Worm (Caenorhabditis elegans) whole organism, mixed stage, embryonic: ENCODE results near the gene sru-38.

Source experiments
- M03D4.4 ChIP-seq: sonication (generic microtip); optimal IDR thresholded peaks from 2 replicates; lab custom pipeline; 2017; ENCODE audit warnings: mild to moderate bottlenecking, missing genetic modification characterization, missing compliant biosample characterization
- bed-3 ChIP-seq: fragments of 200-800 bp; sonication (Bioruptor generic); optimal IDR thresholded peaks from 3 replicates; lab custom pipeline; 2018; ENCODE audit warnings: mild to moderate bottlenecking, missing genetic modification characterization, moderate library complexity, missing compliant biosample characterization
- blmp-1 ChIP-seq: fragments of 150-350 bp; optimal IDR thresholded peaks from 2 replicates; lab custom pipeline; 2014; ENCODE audit warnings: missing biosample characterization, missing genetic modification characterization
- ceh-39 ChIP-seq: fragments of 150-350 bp; optimal IDR thresholded peaks from 2 replicates; lab custom pipeline; 2014; ENCODE audit warnings: missing biosample characterization, missing genetic modification characterization
- ceh-83 ChIP-seq: fragments of 200-800 bp; sonication (Bioruptor generic); optimal IDR thresholded peaks from 2 replicates; lab custom pipeline; 2018; ENCODE audit warnings: mild to moderate bottlenecking, missing genetic modification characterization, missing compliant biosample characterization
- ces-1 ChIP-seq: fragments of 150-350 bp; optimal IDR thresholded peaks from 2 replicates; lab custom pipeline; 2014; ENCODE audit warnings: missing biosample characterization, missing genetic modification reagents, missing genetic modification characterization
- cnd-1 ChIP-seq: fragments of 200-800 bp; sonication (Bioruptor generic); optimal IDR thresholded peaks from 2 replicates; lab custom pipeline; 2018; ENCODE audit warnings: mild to moderate bottlenecking, missing genetic modification characterization, missing compliant biosample characterization
- drap-1 ChIP-seq: fragments of 200-800 bp; sonication (Bioruptor generic); optimal IDR thresholded peaks from 3 replicates; lab custom pipeline; 2018; ENCODE audit warnings: mild to moderate bottlenecking, missing genetic modification characterization, missing compliant biosample characterization
- elt-1 ChIP-seq: sonication (generic microtip); optimal IDR thresholded peaks from 2 replicates; lab custom pipeline; 2017; ENCODE audit warnings: missing genetic modification characterization, mild to moderate bottlenecking, missing compliant biosample characterization, antibody characterized with exemption, moderate library complexity, borderline replicate concordance; ENCODE audit not compliant: insufficient read depth
- flh-1 ChIP-seq: fragments of 200-800 bp; sonication (Bioruptor generic); optimal IDR thresholded peaks from 2 replicates; lab custom pipeline; 2018; ENCODE audit warnings: mild to moderate bottlenecking, missing genetic modification characterization, moderate library complexity, missing compliant biosample characterization
- ham-2 ChIP-seq: fragments of 200-800 bp; sonication (Bioruptor generic); optimal IDR thresholded peaks from 2 replicates; lab custom pipeline; 2018; ENCODE audit warnings: mild to moderate bottlenecking, missing genetic modification characterization, missing compliant biosample characterization
- hlh-1 ChIP-seq: fragments of 150-350 bp; optimal IDR thresholded peaks from 2 replicates; lab custom pipeline; 2014; ENCODE audit warnings: missing biosample characterization, missing genetic modification reagents, missing genetic modification characterization
- lin-13 ChIP-seq: fragments of 150-350 bp; optimal IDR thresholded peaks from 2 replicates; lab custom pipeline; 2014; ENCODE audit warnings: missing biosample characterization, missing genetic modification characterization
- lin-32 ChIP-seq: fragments of 200-800 bp; sonication (Bioruptor generic); optimal IDR thresholded peaks from 2 replicates; lab custom pipeline; 2018; ENCODE audit warnings: mild to moderate bottlenecking, missing genetic modification characterization, missing compliant biosample characterization
- lsy-2 ChIP-seq: fragments of 150-350 bp; optimal IDR thresholded peaks from 2 replicates; lab custom pipeline; 2014; ENCODE audit warnings: missing biosample characterization, missing genetic modification characterization
- mab-5 ChIP-seq: fragments of 150-350 bp; optimal IDR thresholded peaks from 2 replicates; lab custom pipeline; 2014; ENCODE audit warnings: missing biosample characterization, missing genetic modification characterization
- mep-1 ChIP-seq: fragments of 150-350 bp; optimal IDR thresholded peaks from 2 replicates; lab custom pipeline; 2017; ENCODE audit warnings: missing biosample characterization, missing genetic modification reagents, missing genetic modification characterization, inconsistent platforms
- mls-2 ChIP-seq: sonication (generic microtip); optimal IDR thresholded peaks from 2 replicates; lab custom pipeline; 2016; ENCODE audit warnings: mild to moderate bottlenecking, missing genetic modification characterization, moderate library complexity, missing compliant biosample characterization
- nhr-12 ChIP-seq: fragments of 150-350 bp; optimal IDR thresholded peaks from 2 replicates; lab custom pipeline; 2014; ENCODE audit warnings: missing biosample characterization, missing genetic modification characterization
- nhr-2 ChIP-seq: fragments of 150-350 bp; optimal IDR thresholded peaks from 2 replicates; lab custom pipeline; 2014; ENCODE audit warnings: missing biosample characterization, missing genetic modification characterization
- nhr-28 ChIP-seq: fragments of 150-350 bp; optimal IDR thresholded peaks from 2 replicates; lab custom pipeline; 2014; ENCODE audit warnings: missing biosample characterization, missing genetic modification characterization
- nhr-76 ChIP-seq: sonication (generic microtip); optimal IDR thresholded peaks from 2 replicates; lab custom pipeline; 2017; ENCODE audit warnings: missing biosample characterization, missing genetic modification characterization
- pha-4 ChIP-seq: fragments of 150-350 bp; optimal IDR thresholded peaks from 2 replicates; lab custom pipeline; 2018; ENCODE audit warnings: missing biosample characterization, missing genetic modification reagents, missing genetic modification characterization
- snpc-4 ChIP-seq: fragments of 150-350 bp; optimal IDR thresholded peaks from 2 replicates; lab custom pipeline; 2014; ENCODE audit warnings: missing biosample characterization, missing genetic modification characterization
- sptf-1 ChIP-seq: sonication (generic microtip); optimal IDR thresholded peaks from 2 replicates; lab custom pipeline; 2017; ENCODE audit warnings: mild to moderate bottlenecking, missing genetic modification characterization, moderate library complexity, missing compliant biosample characterization
- tbx-8 ChIP-seq: fragments of 200-800 bp; sonication (Bioruptor generic); optimal IDR thresholded peaks from 2 replicates; lab custom pipeline; 2018; ENCODE audit warnings: mild to moderate bottlenecking, missing genetic modification characterization, moderate library complexity, missing compliant biosample characterization
- unc-120 ChIP-seq: sonication (generic microtip); optimal IDR thresholded peaks from 2 replicates; lab custom pipeline; 2017; ENCODE audit warnings: missing genetic modification characterization, missing compliant biosample characterization; ENCODE audit not compliant: poor library complexity, severe bottlenecking
- unc-39 ChIP-seq: fragments of 150-350 bp; optimal IDR thresholded peaks from 2 replicates; lab custom pipeline; 2014; ENCODE audit warnings: missing biosample characterization, missing genetic modification characterization
- ztf-11 ChIP-seq: fragments of 150-350 bp; optimal IDR thresholded peaks from 2 replicates; lab custom pipeline; 2014; ENCODE audit warnings: missing biosample characterization, missing genetic modification characterization

sru-38 gene

DNA sequence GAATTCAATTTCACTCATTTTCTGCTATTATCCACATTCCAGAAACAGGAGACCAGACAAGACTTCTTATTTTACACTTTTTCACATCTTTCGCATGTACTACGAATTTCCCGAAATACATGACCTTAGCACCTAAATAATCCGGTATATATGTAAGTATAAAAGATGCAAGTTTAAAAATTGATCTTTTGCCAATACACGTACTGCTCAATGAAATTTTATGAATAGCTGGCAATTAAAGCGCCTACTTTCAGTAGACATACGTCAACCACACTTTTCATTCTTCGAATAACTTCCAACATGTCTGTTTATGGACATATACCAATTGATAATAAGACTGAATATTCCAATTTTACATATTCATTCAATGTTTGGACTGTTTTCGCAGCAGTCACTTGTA lies 32.7 kb downstream of the sru-38 start, which contains the start of gene sru-39:
Gene sru-39, plus strand, starts transcription at position 301 of the 400 bp plus-strand sequence.
- TF ChIP-seq ztf-11 (tag; lab: Kevin White, UChicago) (no peak), M03D4.4 (tag; lab: Kevin White, UChicago) (no peak), ceh-39 (tag; lab: Kevin White, UChicago) (no peak), tbx-8 (GFP tag; lab: Kevin White, UChicago) (no peak), blmp-1 (no peak), lsy-2 (tag; lab: Kevin White, UChicago) (no peak), unc-120 (no peak), flh-1 (GFP tag; lab: Kevin White, UChicago) (no peak), nhr-12 (tag; lab: Kevin White, UChicago) (no peak), elt-1 (tag; lab: Kevin White, UChicago) (no peak), ces-1 (no peak), unc-39 (tag; lab: Kevin White, UChicago) (no peak)
- TF ChIP-seq, all 35 proteins: peak for 0

DNA sequence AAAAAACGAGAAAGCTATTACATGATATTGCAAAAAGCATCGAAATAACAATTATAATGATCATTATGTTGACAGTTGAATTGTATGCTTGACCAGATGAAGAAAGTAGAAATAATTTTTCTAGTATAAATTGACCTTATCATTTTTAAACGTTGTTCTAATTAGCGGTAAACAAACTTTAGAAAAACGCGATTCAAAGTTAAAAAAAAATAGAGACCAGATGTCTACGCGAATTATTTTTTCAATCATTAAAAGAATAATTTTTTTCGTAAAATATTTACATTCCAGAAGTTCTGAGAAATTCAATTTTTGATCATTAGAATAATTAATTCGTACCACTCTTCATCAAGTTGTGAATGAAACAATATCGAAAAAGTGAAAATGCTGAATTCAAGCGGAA lies 33.9 kb downstream of the sru-38 start, which contains the start of gene F46B6.10:
Gene F46B6.10, minus strand, starts transcription at position 101 of the 400 bp plus-strand sequence.
- TF ChIP-seq nhr-2 (tag; lab: Kevin White, UChicago) (no peak), pha-4 (no peak), drap-1 (no peak), ces-1 (no peak), mep-1 (tag; lab: Kevin White, UChicago) (no peak), cnd-1 (tag; lab: Kevin White, UChicago) (no peak), blmp-1 (no peak)
- TF ChIP-seq, all 35 proteins: peak for 0

DNA sequence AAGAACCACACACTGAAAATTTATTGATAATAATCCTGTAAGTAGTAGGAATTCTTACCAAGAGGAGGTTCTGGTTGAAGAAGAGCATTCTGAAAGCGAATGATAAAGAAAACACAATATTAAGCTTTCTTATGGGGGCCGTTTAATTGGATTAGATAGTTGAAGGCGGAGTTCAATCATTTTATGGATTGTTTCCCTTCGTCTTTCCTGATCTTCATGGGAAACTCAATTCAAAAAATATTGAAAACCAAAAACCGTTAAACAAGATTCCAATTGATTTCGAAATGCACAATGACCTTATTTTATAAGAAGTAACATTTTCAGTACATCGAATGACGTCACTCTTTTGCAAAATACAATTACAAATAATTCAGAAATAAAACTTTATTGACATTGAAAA lies 36.8 kb downstream of the sru-38 start, which contains the start of gene F46B6.13:
Gene F46B6.13, minus strand, starts transcription at position 101 of the 400 bp plus-strand sequence.
- TF ChIP-seq ham-2 (GFP tag; lab: Kevin White, UChicago) (no peak), tbx-8 (GFP tag; lab: Kevin White, UChicago) (no peak), nhr-12 (tag; lab: Kevin White, UChicago) (no peak), flh-1 (GFP tag; lab: Kevin White, UChicago) (no peak), ceh-83 (GFP tag; lab: Kevin White, UChicago) (no peak), bed-3 (GFP tag; lab: Kevin White, UChicago) (no peak), unc-39 (tag; lab: Kevin White, UChicago) (no peak), mab-5 (no peak), M03D4.4 (tag; lab: Kevin White, UChicago) (no peak), mep-1 (tag; lab: Kevin White, UChicago) (no peak), mls-2 (tag; lab: Kevin White, UChicago) (no peak), hlh-1 (tag; lab: Kevin White, UChicago) (no peak), lin-32 (no peak), lin-13 (tag; lab: Kevin White, UChicago) (no peak), nhr-28 (tag; lab: Kevin White, UChicago) (no peak), ceh-39 (tag; lab: Kevin White, UChicago) (no peak), snpc-4 (tag; lab: Kevin White, UChicago) (no peak), cnd-1 (tag; lab: Kevin White, UChicago) (no peak), nhr-2 (tag; lab: Kevin White, UChicago) (no peak), unc-120 (no peak)

DNA sequence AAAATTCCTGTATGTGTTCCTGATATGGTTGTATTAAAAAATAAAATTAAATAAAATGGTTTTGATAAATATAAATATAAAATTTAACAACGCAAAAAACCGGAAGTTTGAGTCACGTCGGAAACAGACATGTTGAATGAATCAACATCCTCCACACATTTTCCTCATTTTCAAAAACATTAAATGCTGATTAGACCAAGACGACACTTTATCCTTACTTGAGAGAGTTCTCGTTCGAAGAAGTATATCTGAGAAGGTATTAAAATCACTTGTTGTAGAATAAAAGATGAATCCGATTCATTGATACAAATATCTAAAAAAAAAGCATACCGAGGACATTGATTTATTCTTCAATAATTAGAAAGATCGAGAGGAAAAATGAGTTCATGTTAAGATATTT lies 37.6 kb downstream of the sru-38 start:
- no peak for TF ChIP-seq lin-13 (tag; lab: Kevin White, UChicago)
- no peak for TF ChIP-seq nhr-76
- no peak for TF ChIP-seq ztf-11 (tag; lab: Kevin White, UChicago)
- no peak for TF ChIP-seq hlh-1 (tag; lab: Kevin White, UChicago)
- TF ChIP-seq sptf-1 = no peak
- no peak for TF ChIP-seq ham-2 (GFP tag; lab: Kevin White, UChicago)
- no peak for TF ChIP-seq nhr-12 (tag; lab: Kevin White, UChicago)
- TF ChIP-seq unc-39 (tag; lab: Kevin White, UChicago) = no peak
- no peak for TF ChIP-seq tbx-8 (GFP tag; lab: Kevin White, UChicago)
- no peak for TF ChIP-seq mab-5
- TF ChIP-seq drap-1 = no peak
- TF ChIP-seq ceh-39 (tag; lab: Kevin White, UChicago) = no peak

DNA sequence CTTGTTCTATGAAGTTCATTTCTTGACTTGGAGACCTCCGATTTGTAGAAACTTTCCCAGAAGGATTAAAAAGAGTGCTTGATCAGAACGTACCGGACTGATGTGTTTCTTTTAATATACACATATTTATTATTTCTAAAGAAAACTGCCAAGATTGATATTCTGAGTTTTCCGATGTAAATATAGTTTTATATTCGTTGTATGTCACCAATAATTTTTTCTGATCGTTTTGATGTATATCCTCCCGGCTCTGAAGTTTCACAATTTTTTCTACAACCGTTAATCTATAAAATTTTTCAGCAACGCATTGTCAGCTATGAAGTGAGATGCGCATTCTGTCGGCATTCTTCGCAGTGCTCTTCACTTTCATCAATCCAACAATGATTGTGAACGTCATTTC lies 39.3 kb downstream of the sru-38 start, which contains the start of gene F46B6.9:
Gene F46B6.9, plus strand, starts transcription at position 301 of the 400 bp plus-strand sequence.
- no peak for TF ChIP-seq unc-120
- TF ChIP-seq snpc-4 (tag; lab: Kevin White, UChicago) = no peak
